Fruit fly (Drosophila melanogaster) whole organism, embryonic: ENCODE results near the gene CG33510.

Experiments
- Antp ChIP-seq: fragments of 200-800 bp; sonication (Bioruptor generic); optimal IDR thresholded peaks from 3 replicates; lab custom pipeline; 2016; ENCODE audit warnings: missing biosample characterization, missing genetic modification characterization
- BEAF-32 ChIP-seq: fragments of 200-800 bp; sonication (Bioruptor generic); optimal IDR thresholded peaks from 3 replicates; lab custom pipeline; 2017; ENCODE audit warnings: missing biosample characterization, missing genetic modification characterization, mild to moderate bottlenecking, moderate library complexity, missing genetic modification reagents
- CG10209 ChIP-seq: fragments of 200-800 bp; sonication (Bioruptor generic); optimal IDR thresholded peaks from 3 replicates; lab custom pipeline; 2017; ENCODE audit warnings: missing biosample characterization, mild to moderate bottlenecking, missing genetic modification characterization, missing genetic modification reagents
- CG10267 ChIP-seq: fragments of 200-800 bp; sonication (Bioruptor generic); optimal IDR thresholded peaks from 2 replicates; lab custom pipeline; 2018; ENCODE audit warnings: missing biosample characterization, mild to moderate bottlenecking, missing genetic modification characterization, moderate library complexity
- CG11398 ChIP-seq: fragments of 200-800 bp; sonication (Bioruptor generic); optimal IDR thresholded peaks from 2 replicates; lab custom pipeline; 2016; ENCODE audit warnings: missing biosample characterization, missing genetic modification characterization
- CG12155 ChIP-seq: fragments of 200-800 bp; sonication (Bioruptor generic); optimal IDR thresholded peaks from 3 replicates; lab custom pipeline; 2016; ENCODE audit warnings: missing biosample characterization, missing genetic modification characterization
- CG14667 ChIP-seq: fragments of 200-800 bp; sonication (Bioruptor generic); IDR thresholded peaks from 2 replicates; pipeline ENCODE4 v1.3.6; 2022; ENCODE audit warnings: missing biosample characterization, missing genetic modification characterization
- CG14710 ChIP-seq: fragments of 200-800 bp; sonication (Bioruptor generic); optimal IDR thresholded peaks from 3 replicates; lab custom pipeline; 2019; ENCODE audit warnings: missing biosample characterization, mild to moderate bottlenecking, missing genetic modification characterization, moderate library complexity
- CG15514 ChIP-seq: fragments of 200-800 bp; sonication (Bioruptor generic); optimal IDR thresholded peaks from 3 replicates; lab custom pipeline; 2017; ENCODE audit warnings: missing biosample characterization, missing genetic modification characterization, mild to moderate bottlenecking, moderate library complexity, missing genetic modification reagents
- CG1647 ChIP-seq: fragments of 200-800 bp; sonication (Bioruptor generic); optimal IDR thresholded peaks from 3 replicates; lab custom pipeline; 2016; ENCODE audit warnings: missing biosample characterization, missing genetic modification characterization
- CG16813 ChIP-seq: fragments of 200-800 bp; sonication (Bioruptor generic); IDR thresholded peaks from 3 replicates; pipeline ENCODE4 v1.3.6; 2022; ENCODE audit warnings: missing biosample characterization, missing genetic modification characterization; ENCODE audit not compliant: partially characterized antibody
- CG2712 ChIP-seq: fragments of 200-800 bp; optimal IDR thresholded peaks from 3 replicates; lab custom pipeline; 2019; ENCODE audit warnings: missing biosample characterization, mild to moderate bottlenecking, missing genetic modification characterization, moderate library complexity
- CG3065 ChIP-seq: fragments of 200-800 bp; sonication (Bioruptor generic); optimal IDR thresholded peaks from 2 replicates; lab custom pipeline; 2016; ENCODE audit warnings: missing biosample characterization, missing genetic modification characterization
- CG34376 ChIP-seq: fragments of 200-800 bp; sonication (Bioruptor generic); optimal IDR thresholded peaks from 2 replicates; lab custom pipeline; 2018; ENCODE audit warnings: missing biosample characterization, mild to moderate bottlenecking, missing genetic modification characterization
- CG3838 ChIP-seq: fragments of 200-800 bp; sonication (Bioruptor generic); optimal IDR thresholded peaks from 3 replicates; lab custom pipeline; 2016; ENCODE audit warnings: missing biosample characterization, missing genetic modification characterization
- CG4707 ChIP-seq: fragments of 200-800 bp; sonication (Bioruptor generic); optimal IDR thresholded peaks from 2 replicates; lab custom pipeline; 2018; ENCODE audit warnings: missing biosample characterization, mild to moderate bottlenecking, missing genetic modification characterization, moderate library complexity
- CG5953 ChIP-seq: fragments of 200-800 bp; sonication (Bioruptor generic); IDR thresholded peaks from 2 replicates; pipeline ENCODE4 v1.3.6; 2022; ENCODE audit warnings: missing biosample characterization, missing genetic modification characterization
- CG6689 ChIP-seq: fragments of 200-800 bp; sonication (Bioruptor generic); IDR thresholded peaks from 2 replicates; pipeline ENCODE4 v1.3.6; 2022; ENCODE audit warnings: missing biosample characterization, missing genetic modification characterization
- CG8765 ChIP-seq: fragments of 200-800 bp; sonication (Bioruptor generic); IDR thresholded peaks from 2 replicates; pipeline ENCODE4 v1.3.6; 2022; ENCODE audit warnings: missing biosample characterization, missing genetic modification characterization
- CG8924 ChIP-seq: fragments of 200-800 bp; optimal IDR thresholded peaks from 3 replicates; lab custom pipeline; 2019; ENCODE audit warnings: missing biosample characterization, mild to moderate bottlenecking, missing genetic modification characterization, moderate library complexity
- CG8944 ChIP-seq: fragments of 200-800 bp; sonication (Bioruptor generic); optimal IDR thresholded peaks from 3 replicates; lab custom pipeline; 2016; ENCODE audit warnings: missing biosample characterization, missing genetic modification characterization
- CTCF ChIP-seq: fragments of 200-800 bp; sonication (Bioruptor generic); optimal IDR thresholded peaks from 2 replicates; lab custom pipeline; 2017; ENCODE audit warnings: missing biosample characterization, mild to moderate bottlenecking, missing genetic modification characterization, moderate library complexity
- Dip2 ChIP-seq: fragments of 200-800 bp; sonication (Bioruptor generic); IDR thresholded peaks from 2 replicates; pipeline ENCODE4 v1.3.6; 2022; ENCODE audit warnings: missing biosample characterization, missing genetic modification characterization
- Doc3 ChIP-seq: fragments of 200-800 bp; sonication (Bioruptor generic); IDR thresholded peaks from 3 replicates; pipeline ENCODE4 v1.3.6; 2022; ENCODE audit warnings: missing biosample characterization, missing genetic modification characterization; ENCODE audit not compliant: partially characterized antibody
- Dp ChIP-seq: fragments of 200-800 bp; sonication (Bioruptor generic); optimal IDR thresholded peaks from 2 replicates; lab custom pipeline; 2018; ENCODE audit warnings: missing biosample characterization, mild to moderate bottlenecking, missing genetic modification characterization, moderate library complexity
- ERR ChIP-seq: fragments of 200-800 bp; sonication (Bioruptor generic); optimal IDR thresholded peaks from 2 replicates; lab custom pipeline; 2016; ENCODE audit warnings: missing biosample characterization, missing genetic modification characterization
- HHEX ChIP-seq: fragments of 200-800 bp; sonication (Bioruptor generic); optimal IDR thresholded peaks from 3 replicates; lab custom pipeline; 2017; ENCODE audit warnings: missing biosample characterization, mild to moderate bottlenecking, missing genetic modification characterization, missing genetic modification reagents
- HLH4C ChIP-seq: fragments of 200-800 bp; sonication (Bioruptor generic); IDR thresholded peaks from 3 replicates; pipeline ENCODE4 v1.3.6; 2022; ENCODE audit warnings: missing biosample characterization, missing genetic modification characterization; ENCODE audit not compliant: partially characterized antibody
- Hey ChIP-seq: fragments of 200-800 bp; sonication (Bioruptor generic); optimal IDR thresholded peaks from 3 replicates; lab custom pipeline; 2018; ENCODE audit warnings: missing biosample characterization, mild to moderate bottlenecking, missing genetic modification characterization
- Hr39 ChIP-seq: fragments of >200 bp; optimal IDR thresholded peaks from 2 replicates; lab custom pipeline; 2017
- Mad ChIP-seq: fragments of 200-800 bp; sonication (Bioruptor generic); optimal IDR thresholded peaks from 2 replicates; lab custom pipeline; 2016; ENCODE audit warnings: missing biosample characterization, missing genetic modification characterization
- Meics ChIP-seq: fragments of 200-800 bp; sonication (Bioruptor generic); optimal IDR thresholded peaks from 2 replicates; lab custom pipeline; 2017; ENCODE audit warnings: missing biosample characterization, mild to moderate bottlenecking, missing genetic modification characterization
- Ssrp ChIP-seq: fragments of 200-800 bp; sonication (Bioruptor generic); optimal IDR thresholded peaks from 2 replicates; lab custom pipeline; 2018; ENCODE audit warnings: missing biosample characterization, mild to moderate bottlenecking, missing genetic modification characterization, moderate library complexity
- TFAM ChIP-seq: fragments of 200-800 bp; sonication (Bioruptor generic); optimal IDR thresholded peaks from 2 replicates; lab custom pipeline; 2017; ENCODE audit warnings: missing biosample characterization, missing genetic modification characterization, inconsistent platforms
- Usf ChIP-seq: fragments of 200-800 bp; sonication (Bioruptor generic); optimal IDR thresholded peaks from 2 replicates; lab custom pipeline; 2017; ENCODE audit warnings: missing genotype, missing biosample characterization, missing genetic modification characterization
- Xbp1 ChIP-seq: fragments of 200-800 bp; sonication (Bioruptor generic); optimal IDR thresholded peaks from 3 replicates; lab custom pipeline; 2016; ENCODE audit warnings: missing biosample characterization, mild to moderate bottlenecking, missing genetic modification characterization
- YL-1 ChIP-seq: fragments of 200-800 bp; sonication (Bioruptor generic); optimal IDR thresholded peaks from 3 replicates; lab custom pipeline; 2017; ENCODE audit warnings: missing biosample characterization, mild to moderate bottlenecking, missing genetic modification characterization
- eyg ChIP-seq: fragments of 200-800 bp; sonication (Bioruptor generic); optimal IDR thresholded peaks from 3 replicates; lab custom pipeline; 2016; ENCODE audit warnings: missing biosample characterization, missing genetic modification characterization
- h ChIP-seq: fragments of >200 bp; optimal IDR thresholded peaks from 2 replicates; lab custom pipeline; 2017
- ham ChIP-seq: fragments of 200-800 bp; sonication (Bioruptor generic); IDR thresholded peaks from 2 replicates; pipeline ENCODE4 v1.3.6; 2022; ENCODE audit warnings: missing biosample characterization, missing genetic modification characterization
- hth ChIP-seq: fragments of >200 bp; optimal IDR thresholded peaks from 2 replicates; lab custom pipeline; 2017; ENCODE audit warnings: inconsistent platforms
- jigr1 ChIP-seq: fragments of 200-800 bp; sonication (Bioruptor generic); IDR thresholded peaks from 3 replicates; pipeline ENCODE4 v1.3.6; 2022; ENCODE audit warnings: missing biosample characterization, missing genetic modification characterization
- kni ChIP-seq: fragments of 200-800 bp; sonication (Bioruptor generic); optimal IDR thresholded peaks from 3 replicates; lab custom pipeline; 2017; ENCODE audit warnings: mild to moderate bottlenecking, missing biosample characterization, missing genetic modification reagents, missing genetic modification characterization
- lab ChIP-seq: fragments of 200-800 bp; sonication (Bioruptor generic); optimal IDR thresholded peaks from 3 replicates; lab custom pipeline; 2017; ENCODE audit warnings: missing biosample characterization, missing genetic modification characterization, mild to moderate bottlenecking, moderate library complexity, missing genetic modification reagents
- pho ChIP-seq: fragments of 200-800 bp; sonication (Bioruptor generic); optimal IDR thresholded peaks from 2 replicates; lab custom pipeline; 2016; ENCODE audit warnings: missing biosample characterization, missing genetic modification characterization
- slou ChIP-seq: fragments of 200-800 bp; sonication (Bioruptor generic); optimal IDR thresholded peaks from 3 replicates; lab custom pipeline; 2016; ENCODE audit warnings: missing biosample characterization, missing genetic modification characterization
- sob ChIP-seq: fragments of 200-800 bp; sonication (Bioruptor generic); IDR thresholded peaks from 2 replicates; pipeline ENCODE4 v1.3.6; 2022; ENCODE audit warnings: missing biosample characterization, missing genetic modification characterization
- tap ChIP-seq: fragments of 200-800 bp; optimal IDR thresholded peaks from 3 replicates; lab custom pipeline; 2019; ENCODE audit warnings: missing biosample characterization, mild to moderate bottlenecking, missing genetic modification characterization, moderate library complexity
- tll ChIP-seq, 2 experiments: fragments of 200-800 bp in 1 of 2; fragments of >200 bp in 1 of 2; sonication (Bioruptor generic) in 1 of 2; optimal IDR thresholded peaks; 2 replicates each; lab custom pipeline; 2017 to 2019; ENCODE audit warnings: missing biosample characterization in 2 of 2, missing genetic modification characterization in 2 of 2, mild to moderate bottlenecking in 1 of 2, moderate library complexity in 1 of 2
- tna ChIP-seq: fragments of 200-800 bp; sonication (Bioruptor generic); IDR thresholded peaks from 2 replicates; pipeline ENCODE4 v1.3.6; 2022; ENCODE audit warnings: missing biosample characterization, missing genetic modification characterization; ENCODE audit not compliant: partially characterized antibody
- ttk ChIP-seq: fragments of 200-800 bp; sonication (Bioruptor generic); IDR thresholded peaks from 2 replicates; pipeline ENCODE4 v2.1.2; 2022; ENCODE audit warnings: missing biosample characterization, missing genetic modification characterization
- vfl ChIP-seq: fragments of 200-800 bp; sonication (Bioruptor generic); optimal IDR thresholded peaks from 2 replicates; lab custom pipeline; 2016; ENCODE audit warnings: missing biosample characterization, missing genetic modification characterization
- zf30C ChIP-seq: fragments of 200-800 bp; sonication (Bioruptor generic); optimal IDR thresholded peaks from 3 replicates; lab custom pipeline; 2018; ENCODE audit warnings: missing biosample characterization, mild to moderate bottlenecking, missing genetic modification characterization

The CG33510 gene

DNA sequence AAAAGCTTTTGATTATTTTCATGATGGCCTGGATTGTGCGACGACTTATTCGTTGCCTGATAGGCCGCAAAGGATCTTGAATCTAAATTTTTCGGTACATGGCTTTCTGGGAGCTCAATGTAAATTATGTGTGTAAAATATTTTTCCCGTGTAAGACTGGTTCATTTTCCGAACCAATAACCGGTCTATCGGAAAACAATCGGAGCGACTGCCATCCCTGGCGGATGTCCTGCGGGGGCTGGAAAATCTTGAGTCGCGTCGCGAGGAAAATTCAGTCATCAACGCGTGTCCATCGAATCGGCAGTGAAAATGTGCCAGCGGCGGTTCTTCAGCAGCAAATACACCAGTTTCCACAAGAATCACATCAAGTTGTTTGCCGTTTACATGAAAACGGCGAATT lies 20.2 kb upstream of the CG33510 start, which contains the start of the genes CG46307 and Nhe2:
Gene CG46307 (plus strand): TSS at position 243 of the 400 bp plus-strand sequence.
Gene Nhe2 (plus strand): TSS at position 243 of the 400 bp plus-strand sequence.
- TF ChIP-seq CG3065 = no peak
- TF ChIP-seq hth (lab: Kevin White, UChicago) = no peak
- TF ChIP-seq CG15514 = peak; percentile 98
- no peak for TF ChIP-seq CG12155 (GFP tag; lab: Kevin White, UChicago)
- no peak for TF ChIP-seq lab (GFP tag; lab: Kevin White, UChicago)
- TF ChIP-seq Doc3 (GFP tag; lab: Robert Waterston, UW) = no peak
- TF ChIP-seq Hr39 (lab: Kevin White, UChicago) = no peak
- TF ChIP-seq YL-1 = peak; percentile 18
- no peak for TF ChIP-seq CG4707 (GFP tag; lab: Kevin White, UChicago)
- no peak for TF ChIP-seq vfl (GFP tag; lab: Kevin White, UChicago)
- TF ChIP-seq Meics (GFP tag; lab: Kevin White, UChicago) = peak; percentile 1
- TF ChIP-seq Usf (GFP tag; lab: Kevin White, UChicago) = no peak
- TF ChIP-seq CG3838 = no peak
- TF ChIP-seq Dip2 (GFP tag; lab: Robert Waterston, UW) = no peak
- no peak for TF ChIP-seq ttk (GFP tag; lab: Robert Waterston, UW)
- TF ChIP-seq Mad (GFP tag; lab: Kevin White, UChicago) = no peak
- no peak for TF ChIP-seq kni (GFP tag; lab: Kevin White, UChicago)
- no peak for TF ChIP-seq jigr1 (GFP tag; lab: Robert Waterston, UW)
- peak; percentile 15 for TF ChIP-seq CG2712
- TF ChIP-seq Dp = no peak
- TF ChIP-seq Antp (GFP tag; lab: Kevin White, UChicago) = peak; percentile 11
- TF ChIP-seq eyg (GFP tag; lab: Kevin White, UChicago) = no peak
- no peak for TF ChIP-seq TFAM
- no peak for TF ChIP-seq CG8765
- TF ChIP-seq HHEX (GFP tag; lab: Kevin White, UChicago) = no peak
- no peak for TF ChIP-seq sob (GFP tag; lab: Robert Waterston, UW)
- no peak for TF ChIP-seq ham
- no peak for TF ChIP-seq ERR (GFP tag; lab: Kevin White, UChicago)
- TF ChIP-seq CG5953 = no peak
- TF ChIP-seq tna = 0 out of 2 replicates have a peak, but pooled peaks have one; percentile 21
- TF ChIP-seq h (lab: Kevin White, UChicago) = no peak
- TF ChIP-seq CG10267 (tag; lab: Kevin White, UChicago) = peak; percentile 30
- TF ChIP-seq Xbp1 (GFP tag; lab: Kevin White, UChicago) = peak; percentile 4
- no peak for TF ChIP-seq CG1647
- TF ChIP-seq CG8924 = peak; percentile 11
- TF ChIP-seq Ssrp (tag; lab: Kevin White, UChicago) = no peak
- no peak for TF ChIP-seq tll (GFP tag; optimal IDR thresholded peaks at IDR 0.05; lab: Kevin White, UChicago)
- no peak for TF ChIP-seq tap (tag; lab: Kevin White, UChicago)
- no peak for TF ChIP-seq CG11398
- no peak for TF ChIP-seq CG10209 (GFP tag; lab: Kevin White, UChicago)
- no peak for TF ChIP-seq CTCF
- TF ChIP-seq Hey (tag; lab: Kevin White, UChicago) = no peak
- TF ChIP-seq CG8944 (GFP tag; lab: Kevin White, UChicago) = no peak
- TF ChIP-seq HLH4C (GFP tag; lab: Robert Waterston, UW) = no peak
- TF ChIP-seq CG14667 (GFP tag; lab: Robert Waterston, UW) = no peak
- TF ChIP-seq zf30C (GFP tag; lab: Kevin White, UChicago) = peak; percentile 90
- no peak for TF ChIP-seq slou
- peak; percentile 21 for TF ChIP-seq BEAF-32 (GFP tag; lab: Kevin White, UChicago)
- TF ChIP-seq CG6689 = no peak
- peak; percentile 47; the same call in 2 of the 3 replicates for TF ChIP-seq CG16813 (GFP tag; lab: Robert Waterston, UW)
- peak; percentile 35 for TF ChIP-seq CG14710 (tag; lab: Kevin White, UChicago)
- TF ChIP-seq pho (GFP tag; lab: Kevin White, UChicago) = no peak
- TF ChIP-seq CG34376 (GFP tag; lab: Kevin White, UChicago) = no peak
